Fruit fly (Drosophila melanogaster) whole organism, embryonic: ENCODE measurements around the gene CG13928.

Experiments
- ATbp ChIP-seq: fragments of 200-800 bp; sonication (Bioruptor generic); optimal IDR thresholded peaks from 2 replicates; lab custom pipeline; 2017; ENCODE audit warnings: missing biosample characterization, mild to moderate bottlenecking, missing genetic modification characterization, missing genetic modification reagents
- Antp ChIP-seq: fragments of 200-800 bp; sonication (Bioruptor generic); optimal IDR thresholded peaks from 3 replicates; lab custom pipeline; 2016; ENCODE audit warnings: missing biosample characterization, missing genetic modification characterization
- BEAF-32 ChIP-seq: fragments of 200-800 bp; sonication (Bioruptor generic); optimal IDR thresholded peaks from 3 replicates; lab custom pipeline; 2017; ENCODE audit warnings: missing biosample characterization, missing genetic modification characterization, mild to moderate bottlenecking, moderate library complexity, missing genetic modification reagents
- CG10267 ChIP-seq: fragments of 200-800 bp; sonication (Bioruptor generic); optimal IDR thresholded peaks from 2 replicates; lab custom pipeline; 2018; ENCODE audit warnings: missing biosample characterization, mild to moderate bottlenecking, missing genetic modification characterization, moderate library complexity
- CG10274 ChIP-seq: fragments of 200-800 bp; sonication (Bioruptor generic); optimal IDR thresholded peaks from 3 replicates; lab custom pipeline; 2017; ENCODE audit warnings: missing biosample characterization, mild to moderate bottlenecking, missing genetic modification characterization
- CG10366 ChIP-seq: fragments of 200-800 bp; sonication (Bioruptor generic); IDR thresholded peaks from 2 replicates; pipeline ENCODE4 v1.3.6; 2022; ENCODE audit warnings: missing biosample characterization, missing genetic modification characterization
- CG10654 ChIP-seq: fragments of 200-800 bp; sonication (Bioruptor generic); optimal IDR thresholded peaks from 2 replicates; lab custom pipeline; 2016; ENCODE audit warnings: missing biosample characterization, missing genetic modification characterization
- CG11560 ChIP-seq: fragments of 200-800 bp; sonication (Bioruptor generic); IDR thresholded peaks from 3 replicates; pipeline ENCODE4 v1.3.6; 2022; ENCODE audit warnings: missing biosample characterization, missing genetic modification characterization
- CG12299 ChIP-seq: fragments of 200-800 bp; sonication (Bioruptor generic); optimal IDR thresholded peaks from 2 replicates; lab custom pipeline; 2018; ENCODE audit warnings: missing biosample characterization, mild to moderate bottlenecking, missing genetic modification characterization
- CG13296 ChIP-seq: fragments of 200-800 bp; sonication (Bioruptor generic); optimal IDR thresholded peaks from 3 replicates; lab custom pipeline; 2018; ENCODE audit warnings: missing biosample characterization, mild to moderate bottlenecking, missing genetic modification characterization
- CG16815 ChIP-seq: fragments of 200-800 bp; sonication (Bioruptor generic); optimal IDR thresholded peaks from 3 replicates; lab custom pipeline; 2017; ENCODE audit warnings: missing biosample characterization, mild to moderate bottlenecking, missing genetic modification characterization
- CG16863 ChIP-seq: fragments of 200-800 bp; sonication (Bioruptor generic); optimal IDR thresholded peaks from 3 replicates; lab custom pipeline; 2016; ENCODE audit warnings: missing biosample characterization, missing genetic modification characterization
- CG1792 ChIP-seq: fragments of 200-800 bp; sonication (Bioruptor generic); optimal IDR thresholded peaks from 2 replicates; lab custom pipeline; 2016; ENCODE audit warnings: missing biosample characterization, missing genetic modification characterization
- CG1832 ChIP-seq: fragments of 200-800 bp; sonication (Bioruptor generic); optimal IDR thresholded peaks from 2 replicates; lab custom pipeline; 2017; ENCODE audit warnings: missing biosample characterization, mild to moderate bottlenecking, missing genetic modification characterization, inconsistent platforms
- CG2116 ChIP-seq: fragments of 200-800 bp; sonication (Bioruptor generic); optimal IDR thresholded peaks from 3 replicates; lab custom pipeline; 2018; ENCODE audit warnings: missing biosample characterization, mild to moderate bottlenecking, missing genetic modification characterization
- CG2199 ChIP-seq: fragments of 200-800 bp; sonication (Bioruptor generic); IDR thresholded peaks from 3 replicates; pipeline ENCODE4 v1.3.6; 2022; ENCODE audit warnings: missing biosample characterization, missing genetic modification characterization
- CG3065 ChIP-seq: fragments of 200-800 bp; sonication (Bioruptor generic); optimal IDR thresholded peaks from 2 replicates; lab custom pipeline; 2016; ENCODE audit warnings: missing biosample characterization, missing genetic modification characterization
- CG32532 ChIP-seq: fragments of 200-800 bp; sonication (Bioruptor generic); IDR thresholded peaks from 2 replicates; pipeline ENCODE4 v1.3.6; 2022; ENCODE audit warnings: missing biosample characterization, missing genetic modification characterization
- CG3838 ChIP-seq: fragments of 200-800 bp; sonication (Bioruptor generic); optimal IDR thresholded peaks from 3 replicates; lab custom pipeline; 2016; ENCODE audit warnings: missing biosample characterization, missing genetic modification characterization
- CG4424 ChIP-seq: fragments of 200-800 bp; sonication (Bioruptor generic); optimal IDR thresholded peaks from 3 replicates; lab custom pipeline; 2016; ENCODE audit warnings: missing biosample characterization, missing genetic modification characterization
- CG6683 ChIP-seq: fragments of 200-800 bp; sonication (Bioruptor generic); optimal IDR thresholded peaks from 2 replicates; lab custom pipeline; 2017; ENCODE audit warnings: missing biosample characterization, mild to moderate bottlenecking, missing genetic modification characterization, missing genetic modification reagents
- CG8281 ChIP-seq: fragments of 200-800 bp; sonication (Bioruptor generic); optimal IDR thresholded peaks from 2 replicates; lab custom pipeline; 2018; ENCODE audit warnings: missing biosample characterization, mild to moderate bottlenecking, missing genetic modification characterization, moderate library complexity
- CG8944 ChIP-seq: fragments of 200-800 bp; sonication (Bioruptor generic); optimal IDR thresholded peaks from 3 replicates; lab custom pipeline; 2016; ENCODE audit warnings: missing biosample characterization, missing genetic modification characterization
- CTCF ChIP-seq: fragments of 200-800 bp; sonication (Bioruptor generic); optimal IDR thresholded peaks from 2 replicates; lab custom pipeline; 2017; ENCODE audit warnings: missing biosample characterization, mild to moderate bottlenecking, missing genetic modification characterization, moderate library complexity
- Doc2 ChIP-seq: fragments of 200-800 bp; sonication (Bioruptor generic); IDR thresholded peaks from 2 replicates; pipeline ENCODE4 v1.3.6; 2022; ENCODE audit warnings: missing biosample characterization, missing genetic modification characterization
- HLH3B ChIP-seq: fragments of 200-800 bp; sonication (Bioruptor generic); IDR thresholded peaks from 2 replicates; pipeline ENCODE4 v1.3.6; 2022; ENCODE audit warnings: missing biosample characterization, missing genetic modification characterization
- Jarid2 ChIP-seq: fragments of 200-800 bp; sonication (Bioruptor generic); optimal IDR thresholded peaks from 3 replicates; lab custom pipeline; 2017; ENCODE audit warnings: mild to moderate bottlenecking, missing biosample characterization, missing genetic modification reagents, missing genetic modification characterization
- MESR4 ChIP-seq: fragments of 200-800 bp; sonication (Bioruptor generic); optimal IDR thresholded peaks from 2 replicates; lab custom pipeline; 2018; ENCODE audit warnings: missing biosample characterization, mild to moderate bottlenecking, missing genetic modification characterization, moderate library complexity
- NFAT ChIP-seq: fragments of 200-800 bp; sonication (Bioruptor generic); IDR thresholded peaks from 2 replicates; pipeline ENCODE4 v1.3.6; 2022; ENCODE audit warnings: missing biosample characterization, missing genetic modification characterization
- Sin3A ChIP-seq: fragments of >200 bp; optimal IDR thresholded peaks from 2 replicates; lab custom pipeline; 2018
- ase ChIP-seq: fragments of 200-800 bp; sonication (Bioruptor generic); IDR thresholded peaks from 3 replicates; pipeline ENCODE4 v1.3.6; 2022; ENCODE audit warnings: missing biosample characterization, missing genetic modification characterization
- caup ChIP-seq: fragments of 200-800 bp; sonication (Bioruptor generic); optimal IDR thresholded peaks from 3 replicates; lab custom pipeline; 2017; ENCODE audit warnings: missing biosample characterization, mild to moderate bottlenecking, missing genetic modification characterization, moderate library complexity; ENCODE audit not compliant: severe bottlenecking
- cg ChIP-seq: fragments of 200-800 bp; sonication (Bioruptor generic); optimal IDR thresholded peaks from 3 replicates; lab custom pipeline; 2019; ENCODE audit warnings: missing biosample characterization, mild to moderate bottlenecking, missing genetic modification characterization, moderate library complexity
- chm ChIP-seq: fragments of 200-800 bp; sonication (Bioruptor generic); IDR thresholded peaks from 2 replicates; pipeline ENCODE4 v1.3.6; 2022; ENCODE audit warnings: missing biosample characterization, missing genetic modification characterization
- ci ChIP-seq: fragments of 200-800 bp; sonication (Bioruptor generic); IDR thresholded peaks from 3 replicates; pipeline ENCODE4 v1.3.6; 2022; ENCODE audit warnings: missing biosample characterization, missing genetic modification characterization
- cwo ChIP-seq: fragments of 200-800 bp; sonication (Bioruptor generic); optimal IDR thresholded peaks from 3 replicates; lab custom pipeline; 2017; ENCODE audit warnings: missing biosample characterization, missing genetic modification characterization, mild to moderate bottlenecking, moderate library complexity, missing genetic modification reagents
- danr ChIP-seq: fragments of 200-800 bp; sonication (Bioruptor generic); IDR thresholded peaks from 2 replicates; pipeline ENCODE4 v1.3.6; 2022; ENCODE audit warnings: missing biosample characterization, missing genetic modification characterization
- esg ChIP-seq: fragments of 200-800 bp; sonication (Bioruptor generic); conservative IDR thresholded peaks from 2 replicates; pipeline ENCODE4 v1.3.6; 2022; ENCODE audit warnings: missing biosample characterization, missing genetic modification characterization
- fd96Cb ChIP-seq: fragments of 200-800 bp; sonication (Bioruptor generic); optimal IDR thresholded peaks from 2 replicates; lab custom pipeline; 2018; ENCODE audit warnings: missing biosample characterization, mild to moderate bottlenecking, missing genetic modification characterization, moderate library complexity
- gce ChIP-seq: fragments of 200-800 bp; sonication (Bioruptor generic); IDR thresholded peaks from 3 replicates; pipeline ENCODE4 v1.3.6; 2022; ENCODE audit warnings: missing biosample characterization, missing genetic modification characterization
- gcm2 ChIP-seq: fragments of 200-800 bp; sonication (Bioruptor generic); optimal IDR thresholded peaks from 2 replicates; lab custom pipeline; 2016; ENCODE audit warnings: missing biosample characterization, missing genetic modification characterization
- gsb ChIP-seq: fragments of 200-800 bp; sonication (Bioruptor generic); IDR thresholded peaks from 2 replicates; pipeline ENCODE4 v1.3.6; 2022; ENCODE audit warnings: missing biosample characterization, missing genetic modification characterization
- klu ChIP-seq: fragments of 200-800 bp; sonication (Bioruptor generic); IDR thresholded peaks from 2 replicates; pipeline ENCODE4 v1.3.6; 2022; ENCODE audit warnings: missing biosample characterization, missing genetic modification characterization
- luna ChIP-seq: fragments of 200-800 bp; sonication (Bioruptor generic); optimal IDR thresholded peaks from 2 replicates; lab custom pipeline; 2016; ENCODE audit warnings: missing biosample characterization, missing genetic modification characterization
- nau ChIP-seq: fragments of 200-800 bp; sonication (Bioruptor generic); optimal IDR thresholded peaks from 3 replicates; lab custom pipeline; 2017; ENCODE audit warnings: missing biosample characterization, mild to moderate bottlenecking, missing genetic modification characterization, missing genetic modification reagents
- oc ChIP-seq: fragments of 200-800 bp; sonication (Bioruptor generic); optimal IDR thresholded peaks from 2 replicates; lab custom pipeline; 2018; ENCODE audit warnings: missing biosample characterization, mild to moderate bottlenecking, missing genetic modification characterization, moderate library complexity
- odd ChIP-seq: fragments of 200-800 bp; sonication (Bioruptor generic); optimal IDR thresholded peaks from 2 replicates; lab custom pipeline; 2017; ENCODE audit warnings: missing biosample characterization, mild to moderate bottlenecking, missing genetic modification characterization
- pita ChIP-seq: fragments of 200-800 bp; sonication (Bioruptor generic); optimal IDR thresholded peaks from 2 replicates; lab custom pipeline; 2017; ENCODE audit warnings: missing biosample characterization, mild to moderate bottlenecking, missing genetic modification characterization
- pum ChIP-seq: fragments of 200-800 bp; sonication (Bioruptor generic); optimal IDR thresholded peaks from 2 replicates; lab custom pipeline; 2016; ENCODE audit warnings: missing biosample characterization, missing genetic modification characterization
- sqz ChIP-seq: fragments of 200-800 bp; sonication (Bioruptor generic); optimal IDR thresholded peaks from 3 replicates; lab custom pipeline; 2018; ENCODE audit warnings: missing biosample characterization, mild to moderate bottlenecking, missing genetic modification characterization
- stwl ChIP-seq: fragments of 200-800 bp; sonication (Bioruptor generic); optimal IDR thresholded peaks from 3 replicates; lab custom pipeline; 2018; ENCODE audit warnings: missing biosample characterization, mild to moderate bottlenecking, missing genetic modification characterization, moderate library complexity
- usp ChIP-seq: fragments of >200 bp; optimal IDR thresholded peaks from 2 replicates; lab custom pipeline; 2017; ENCODE audit warnings: missing biosample characterization, missing genetic modification characterization
- zfh1 ChIP-seq: fragments of 200-800 bp; sonication (Bioruptor generic); IDR thresholded peaks from 3 replicates; pipeline ENCODE4 v1.3.6; 2022; ENCODE audit warnings: missing biosample characterization, missing genetic modification characterization

Gene CG13928

dm6 chr3L:1584003-1584402 lies 44.2 kb downstream of the CG13928 start (continued):
- TF ChIP-seq danr (GFP tag; lab: Robert Waterston, UW) (no peak), gsb (no peak), CG10654 (no peak), CG16815 (GFP tag; lab: Kevin White, UChicago) (peak; percentile 47), cg (GFP tag; lab: Kevin White, UChicago) (peak; percentile 14), caup (GFP tag; lab: Kevin White, UChicago) (no peak), nau (GFP tag; lab: Kevin White, UChicago) (no peak), CG8281 (tag; lab: Kevin White, UChicago) (no peak), CG10274 (GFP tag; lab: Kevin White, UChicago) (no peak), CG3838 (GFP tag; lab: Kevin White, UChicago) (no peak), pita (no peak), CG2199 (GFP tag; lab: Robert Waterston, UW) (no peak), CG6683 (GFP tag; lab: Kevin White, UChicago) (no peak), HLH3B (GFP tag; lab: Robert Waterston, UW) (no peak), odd (GFP tag; lab: Kevin White, UChicago) (peak; percentile 25), ci (GFP tag; lab: Robert Waterston, UW) (peak; percentile 85), CG3065 (peak; percentile 22), CG1792 (GFP tag; lab: Kevin White, UChicago) (no peak), pum (GFP tag; lab: Kevin White, UChicago) (peak; percentile 46), CG10366 (GFP tag; lab: Robert Waterston, UW) (peak; percentile 44), oc (tag; lab: Kevin White, UChicago) (peak; percentile 59), CG13296 (GFP tag; lab: Kevin White, UChicago) (no peak), esg (GFP tag; lab: Robert Waterston, UW) (peak; percentile 71), gce (GFP tag; lab: Robert Waterston, UW) (peak; percentile 67; the same call in 1 of the 3 replicates), usp (GFP tag; lab: Kevin White, UChicago) (no peak), MESR4 (GFP tag; lab: Kevin White, UChicago) (no peak), NFAT (GFP tag; lab: Robert Waterston, UW) (no peak), CG4424 (GFP tag; lab: Kevin White, UChicago) (peak; percentile 58), CG16863 (peak; percentile 56), klu (0 out of 2 replicates have a peak, but pooled peaks have one; percentile 10), CG1832 (no peak), gcm2 (GFP tag; lab: Kevin White, UChicago) (no peak), CG11560 (no peak), CG2116 (GFP tag; lab: Kevin White, UChicago) (peak; percentile 18), Sin3A (lab: Kevin White, UChicago) (no peak), Jarid2 (no peak), zfh1 (GFP tag; lab: Robert Waterston, UW) (peak; percentile 82; the same call in 2 of the 3 replicates), chm (GFP tag; lab: Robert Waterston, UW) (no peak), cwo (GFP tag; lab: Kevin White, UChicago) (peak; percentile 24), ase (GFP tag; lab: Robert Waterston, UW) (peak; percentile 55; the same call in 2 of the 3 replicates), CG8944 (peak; percentile 53), Doc2 (GFP tag; lab: Robert Waterston, UW) (no peak), CTCF (GFP tag; lab: Kevin White, UChicago) (no peak), stwl (tag; lab: Kevin White, UChicago) (no peak), Antp (GFP tag; lab: Kevin White, UChicago) (peak; percentile 37), CG32532 (peak; percentile 49; the same call in 1 of the 2 replicates), BEAF-32 (GFP tag; lab: Kevin White, UChicago) (no peak), CG10267 (peak; percentile 59), luna (no peak), ATbp (GFP tag; lab: Kevin White, UChicago) (peak; percentile 55), sqz (GFP tag; lab: Kevin White, UChicago) (no peak), fd96Cb (no peak), CG12299 (no peak)
